Fruit fly (Drosophila melanogaster) whole organism, adult: ENCODE results near the gene mRpL30.

Experiments
- CG14711 ChIP-seq: fragments of 200-800 bp; sonication (Bioruptor generic); optimal IDR thresholded peaks from 2 replicates; lab custom pipeline; 2018; ENCODE audit warnings: missing biosample characterization, mild to moderate bottlenecking, missing genetic modification characterization, moderate library complexity
- CG1620 ChIP-seq: fragments of 200-800 bp; sonication (Bioruptor generic); optimal IDR thresholded peaks from 2 replicates; lab custom pipeline; 2016; ENCODE audit warnings: missing biosample characterization, missing genetic modification characterization
- CG5204 ChIP-seq: fragments of 200-800 bp; sonication (Bioruptor generic); optimal IDR thresholded peaks from 2 replicates; lab custom pipeline; 2016; ENCODE audit warnings: missing biosample characterization, missing genetic modification characterization
- CG7045 ChIP-seq: fragments of 200-800 bp; sonication (Bioruptor generic); optimal IDR thresholded peaks from 2 replicates; lab custom pipeline; 2017; ENCODE audit warnings: missing biosample characterization, mild to moderate bottlenecking, missing genetic modification characterization
- CG7101 ChIP-seq: fragments of 200-800 bp; sonication (Bioruptor generic); optimal IDR thresholded peaks from 2 replicates; lab custom pipeline; 2018; ENCODE audit warnings: missing biosample characterization, mild to moderate bottlenecking, missing genetic modification characterization, moderate library complexity
- Crg-1 ChIP-seq: fragments of 200-800 bp; sonication (Bioruptor generic); optimal IDR thresholded peaks from 2 replicates; lab custom pipeline; 2016; ENCODE audit warnings: missing biosample characterization, missing genetic modification characterization
- Mnt ChIP-seq: fragments of 200-800 bp; sonication (Bioruptor generic); optimal IDR thresholded peaks from 2 replicates; lab custom pipeline; 2016; ENCODE audit warnings: missing biosample characterization, mild to moderate bottlenecking, missing genetic modification characterization
- cic ChIP-seq: fragments of 200-800 bp; sonication (Bioruptor generic); optimal IDR thresholded peaks from 2 replicates; lab custom pipeline; 2017; ENCODE audit warnings: missing biosample characterization, mild to moderate bottlenecking, missing genetic modification characterization, moderate library complexity
- kay ChIP-seq: fragments of 200-800 bp; sonication (Bioruptor generic); peaks from one replicate; lab custom pipeline; 2016; ENCODE audit warnings: missing biosample characterization, missing genetic modification characterization, borderline replicate concordance
- ovo ChIP-seq: fragments of 200-800 bp; sonication (Bioruptor generic); optimal IDR thresholded peaks from 2 replicates; lab custom pipeline; 2016; ENCODE audit warnings: missing biosample characterization, missing genetic modification characterization
- pad ChIP-seq: fragments of 200-800 bp; sonication (Bioruptor generic); optimal IDR thresholded peaks from 3 replicates; lab custom pipeline; 2017; ENCODE audit warnings: missing biosample characterization, missing genetic modification characterization, mild to moderate bottlenecking, moderate library complexity, missing genetic modification reagents
- toe ChIP-seq: fragments of 200-800 bp; sonication (Bioruptor generic); optimal IDR thresholded peaks from 2 replicates; lab custom pipeline; 2016; ENCODE audit warnings: missing biosample characterization, missing genetic modification characterization

dm6 chrX:4614325-4614724 lies 33.3 kb upstream of the mRpL30 start:
- TF ChIP-seq cic (GFP tag; lab: Kevin White, UChicago), result no peak
- TF ChIP-seq pad (GFP tag; lab: Kevin White, UChicago), result no peak
- TF ChIP-seq CG1620 (GFP tag; lab: Kevin White, UChicago), result no peak
- no peak for TF ChIP-seq CG7045 (GFP tag; lab: Kevin White, UChicago)
- no peak for TF ChIP-seq ovo (GFP tag; lab: Kevin White, UChicago)
- TF ChIP-seq CG14711 (tag; lab: Kevin White, UChicago), result peak; percentile 65
- TF ChIP-seq Mnt (GFP tag; lab: Kevin White, UChicago), result no peak
- no peak for TF ChIP-seq Crg-1 (GFP tag; lab: Kevin White, UChicago)
- no peak for TF ChIP-seq toe (GFP tag; lab: Kevin White, UChicago)
- TF ChIP-seq kay (GFP tag; lab: Kevin White, UChicago), result no peak
- TF ChIP-seq CG5204 (GFP tag; lab: Kevin White, UChicago), result no peak
- TF ChIP-seq CG7101 (tag; lab: Kevin White, UChicago), result peak; percentile 64
